Worm (Caenorhabditis elegans) whole organism, L4/young adult: ENCODE measurements around the gene srg-69.

ENCODE experiments used
- W03F9.2 ChIP-seq: fragments of 150-350 bp; optimal IDR thresholded peaks from 2 replicates; lab custom pipeline; 2014; ENCODE audit warnings: missing biosample characterization, missing genetic modification characterization
- dao-5 ChIP-seq: sonication (generic microtip); optimal IDR thresholded peaks from 2 replicates; lab custom pipeline; 2016; ENCODE audit warnings: missing genotype, missing genetic modification characterization, moderate library complexity, missing compliant biosample characterization
- him-1 ChIP-seq: sonication (generic microtip); optimal IDR thresholded peaks from 2 replicates; lab custom pipeline; 2016; ENCODE audit warnings: missing genotype, missing genetic modification reagents, missing genetic modification characterization, missing compliant biosample characterization

- TF ChIP-seq him-1 (tag; lab: Kevin White, UChicago) = no peak
- TF ChIP-seq dao-5 (tag; lab: Kevin White, UChicago) = no peak
- TF ChIP-seq W03F9.2 (tag; lab: Kevin White, UChicago) = peak; percentile 25
Measured at ce11 chrII:5330206-5330686, 25.2 kb upstream of the srg-69 start.
